Fruit fly (Drosophila melanogaster) whole organism, pupa: ENCODE data around the gene Glut1.

Source experiments
- CG10348 ChIP-seq: fragments of 200-800 bp; sonication (Bioruptor generic); IDR thresholded peaks from 2 replicates; pipeline ENCODE4 v1.3.6; 2022; ENCODE audit warnings: missing biosample characterization, missing genetic modification characterization
- CG12605 ChIP-seq: fragments of 200-800 bp; sonication (Bioruptor generic); IDR thresholded peaks from 2 replicates; pipeline ENCODE4 v1.3.6; 2022; ENCODE audit warnings: missing biosample characterization, missing genetic modification characterization
- CG13204 ChIP-seq: fragments of 200-800 bp; sonication (Bioruptor generic); optimal IDR thresholded peaks from 2 replicates; lab custom pipeline; 2018; ENCODE audit warnings: missing biosample characterization, mild to moderate bottlenecking, missing genetic modification characterization, moderate library complexity
- CG14655 ChIP-seq: fragments of 200-800 bp; sonication (Bioruptor generic); optimal IDR thresholded peaks from 3 replicates; lab custom pipeline; 2017; ENCODE audit warnings: mild to moderate bottlenecking, missing biosample characterization, missing genetic modification reagents, missing genetic modification characterization
- CG15710 ChIP-seq: fragments of 200-800 bp; sonication (Bioruptor generic); optimal IDR thresholded peaks from 2 replicates; lab custom pipeline; 2018; ENCODE audit warnings: missing biosample characterization, mild to moderate bottlenecking, missing genetic modification characterization, moderate library complexity
- CG17806 ChIP-seq: fragments of 200-800 bp; sonication (Bioruptor generic); optimal IDR thresholded peaks from 2 replicates; lab custom pipeline; 2018; ENCODE audit warnings: missing biosample characterization, mild to moderate bottlenecking, missing genetic modification characterization, moderate library complexity
- CG32121 ChIP-seq: fragments of 200-800 bp; sonication (Bioruptor generic); IDR thresholded peaks from 2 replicates; pipeline ENCODE4 v1.3.6; 2022; ENCODE audit warnings: missing biosample characterization, missing genetic modification characterization
- CG34367 ChIP-seq: fragments of 200-800 bp; sonication (Bioruptor generic); optimal IDR thresholded peaks from 2 replicates; lab custom pipeline; 2018; ENCODE audit warnings: missing biosample characterization, mild to moderate bottlenecking, missing genetic modification characterization
- CG4496 ChIP-seq: fragments of 200-800 bp; sonication (Bioruptor generic); IDR thresholded peaks from 3 replicates; pipeline ENCODE4 v1.3.6; 2022; ENCODE audit warnings: missing biosample characterization, missing genetic modification characterization
- CG8159 ChIP-seq: fragments of 200-800 bp; sonication (Bioruptor generic); optimal IDR thresholded peaks from 3 replicates; lab custom pipeline; 2018; ENCODE audit warnings: missing biosample characterization, mild to moderate bottlenecking, missing genetic modification characterization, moderate library complexity
- CG8301 ChIP-seq: fragments of 200-800 bp; sonication (Bioruptor generic); optimal IDR thresholded peaks from 2 replicates; lab custom pipeline; 2018; ENCODE audit warnings: missing biosample characterization, mild to moderate bottlenecking, missing genetic modification characterization
- CG9948 ChIP-seq: fragments of 200-800 bp; sonication (Bioruptor generic); optimal IDR thresholded peaks from 2 replicates; lab custom pipeline; 2018; ENCODE audit warnings: missing biosample characterization, mild to moderate bottlenecking, missing genetic modification characterization, moderate library complexity
- D1 ChIP-seq: fragments of 200-800 bp; sonication (Bioruptor generic); optimal IDR thresholded peaks from 2 replicates; lab custom pipeline; 2018; ENCODE audit warnings: missing biosample characterization, mild to moderate bottlenecking, missing genetic modification characterization, moderate library complexity
- EcR ChIP-seq: fragments of 200-800 bp; sonication (Bioruptor generic); optimal IDR thresholded peaks from 3 replicates; lab custom pipeline; 2019; ENCODE audit warnings: missing biosample characterization, missing genetic modification characterization, mild to moderate bottlenecking, moderate library complexity, missing genetic modification reagents
- Ets98B ChIP-seq: fragments of 200-800 bp; sonication (Bioruptor generic); IDR thresholded peaks from 2 replicates; pipeline ENCODE4 v1.3.6; 2022; ENCODE audit warnings: missing biosample characterization, missing genetic modification characterization
- Pif1A ChIP-seq: fragments of 200-800 bp; sonication (Bioruptor generic); optimal IDR thresholded peaks from 3 replicates; lab custom pipeline; 2016; ENCODE audit warnings: missing biosample characterization, missing genetic modification characterization
- Pif1B ChIP-seq: fragments of 200-800 bp; sonication (Bioruptor generic); optimal IDR thresholded peaks from 3 replicates; lab custom pipeline; 2016; ENCODE audit warnings: missing biosample characterization, missing genetic modification characterization
- Snoo ChIP-seq: fragments of 200-800 bp; sonication (Bioruptor generic); optimal IDR thresholded peaks from 3 replicates; lab custom pipeline; 2017; ENCODE audit warnings: missing biosample characterization, mild to moderate bottlenecking, missing genetic modification characterization, inconsistent platforms
- fd96Ca ChIP-seq: fragments of 200-800 bp; sonication (Bioruptor generic); IDR thresholded peaks from 3 replicates; pipeline ENCODE4 v1.3.6; 2022; ENCODE audit warnings: missing biosample characterization, missing genetic modification characterization
- gl ChIP-seq: fragments of 200-800 bp; sonication (Bioruptor generic); optimal IDR thresholded peaks from 2 replicates; lab custom pipeline; 2018; ENCODE audit warnings: missing biosample characterization, mild to moderate bottlenecking, missing genetic modification characterization
- rn ChIP-seq: fragments of 200-800 bp; sonication (Bioruptor generic); IDR thresholded peaks from 2 replicates; pipeline ENCODE4 v1.3.6; 2022; ENCODE audit warnings: missing biosample characterization, missing genetic modification characterization

Glut1 gene

dm6 chr3L:1010969-1011368, 97.1 kb downstream of the Glut1 start:
- TF ChIP-seq CG12605 (GFP tag; lab: Robert Waterston, UW) (no peak), CG8159 (tag; lab: Kevin White, UChicago) (peak; percentile 7), CG8301 (tag; lab: Kevin White, UChicago) (peak; percentile 12), CG17806 (tag; lab: Kevin White, UChicago) (no peak), CG4496 (peak; percentile 50; the same call in 1 of the 3 replicates), CG14655 (GFP tag; lab: Kevin White, UChicago) (peak; percentile 28), CG15710 (tag; lab: Kevin White, UChicago) (peak; percentile 13), fd96Ca (GFP tag; lab: Robert Waterston, UW) (peak; percentile 46; the same call in 1 of the 3 replicates)

- TF ChIP-seq rn (GFP tag; lab: Robert Waterston, UW) = no peak
- no peak for TF ChIP-seq CG4496
- no peak for TF ChIP-seq CG32121 (GFP tag; lab: Robert Waterston, UW)
- TF ChIP-seq CG8301 (tag; lab: Kevin White, UChicago) = no peak
- no peak for TF ChIP-seq CG14655 (GFP tag; lab: Kevin White, UChicago)
- no peak for TF ChIP-seq fd96Ca (GFP tag; lab: Robert Waterston, UW)
- TF ChIP-seq CG34367 (tag; lab: Kevin White, UChicago) = no peak
- no peak for TF ChIP-seq Snoo (tag; lab: Kevin White, UChicago)
- TF ChIP-seq gl (tag; lab: Kevin White, UChicago) = no peak
- no peak for TF ChIP-seq Pif1B (GFP tag; lab: Kevin White, UChicago)
- TF ChIP-seq CG8159 (tag; lab: Kevin White, UChicago) = no peak
Measured at dm6 chr3L:1019876-1020275, 106.0 kb downstream of the Glut1 start.

dm6 chr3L:1021642-1022041, 107.8 kb downstream of the Glut1 start:
- TF ChIP-seq Snoo (tag; lab: Kevin White, UChicago) (no peak), EcR (GFP tag; lab: Kevin White, UChicago) (no peak), fd96Ca (GFP tag; lab: Robert Waterston, UW) (no peak), CG32121 (GFP tag; lab: Robert Waterston, UW) (no peak), CG17806 (tag; lab: Kevin White, UChicago) (no peak), CG15710 (tag; lab: Kevin White, UChicago) (no peak), CG10348 (GFP tag; lab: Robert Waterston, UW) (no peak), CG14655 (GFP tag; lab: Kevin White, UChicago) (no peak), Pif1B (GFP tag; lab: Kevin White, UChicago) (no peak), Pif1A (no peak), CG34367 (tag; lab: Kevin White, UChicago) (no peak), Ets98B (GFP tag; lab: Robert Waterston, UW) (no peak), D1 (tag; lab: Kevin White, UChicago) (no peak), CG13204 (GFP tag; lab: Kevin White, UChicago) (no peak)

- TF ChIP-seq Pif1B (GFP tag; lab: Kevin White, UChicago) = no peak
- no peak for TF ChIP-seq CG8159 (tag; lab: Kevin White, UChicago)
- no peak for TF ChIP-seq Ets98B (GFP tag; lab: Robert Waterston, UW)
- TF ChIP-seq EcR (GFP tag; lab: Kevin White, UChicago) = no peak
Measured at dm6 chr3L:1022206-1022605, 108.3 kb downstream of the Glut1 start.

- TF ChIP-seq CG15710 (tag; lab: Kevin White, UChicago) (no peak), CG32121 (GFP tag; lab: Robert Waterston, UW) (peak; percentile 27; the same call in 1 of the 2 replicates), Ets98B (GFP tag; lab: Robert Waterston, UW) (peak; percentile 47)
Measured at dm6 chr3L:1022783-1023182, 108.9 kb downstream of the Glut1 start.

dm6 chr3L:1023728-1024127, 109.9 kb downstream of the Glut1 start:
- TF ChIP-seq CG8301 (tag; lab: Kevin White, UChicago) (no peak), CG13204 (GFP tag; lab: Kevin White, UChicago) (no peak), CG8159 (tag; lab: Kevin White, UChicago) (no peak), Pif1A (no peak), CG14655 (GFP tag; lab: Kevin White, UChicago) (no peak), CG12605 (GFP tag; lab: Robert Waterston, UW) (no peak), Ets98B (GFP tag; lab: Robert Waterston, UW) (no peak), rn (GFP tag; lab: Robert Waterston, UW) (no peak), EcR (GFP tag; lab: Kevin White, UChicago) (no peak), CG10348 (GFP tag; lab: Robert Waterston, UW) (no peak), D1 (tag; lab: Kevin White, UChicago) (no peak), gl (tag; lab: Kevin White, UChicago) (no peak), CG4496 (no peak), Pif1B (GFP tag; lab: Kevin White, UChicago) (no peak), CG15710 (tag; lab: Kevin White, UChicago) (no peak), fd96Ca (GFP tag; lab: Robert Waterston, UW) (no peak), Snoo (tag; lab: Kevin White, UChicago) (no peak), CG34367 (tag; lab: Kevin White, UChicago) (no peak), CG9948 (tag; lab: Kevin White, UChicago) (no peak)
- TF ChIP-seq, all 21 proteins: peak for 0
